Worm (Caenorhabditis elegans) whole organism, late embryonic: Measurements from ENCODE around the gene B0034.7.

Source experiments
- C08G9.2 ChIP-seq: sonication (generic microtip); optimal IDR thresholded peaks from 2 replicates; lab custom pipeline; 2016; ENCODE audit warnings: mild to moderate bottlenecking, missing genetic modification characterization, moderate library complexity, missing compliant biosample characterization
- F13H6.1 ChIP-seq: sonication (generic microtip); optimal IDR thresholded peaks from 2 replicates; lab custom pipeline; 2016; ENCODE audit warnings: missing genetic modification characterization, missing compliant biosample characterization
- K02D7.2 ChIP-seq: sonication (generic microtip); optimal IDR thresholded peaks from 2 replicates; lab custom pipeline; 2017; ENCODE audit warnings: mild to moderate bottlenecking, missing genetic modification characterization, missing compliant biosample characterization
- K09A11.1 ChIP-seq: sonication (generic microtip); optimal IDR thresholded peaks from 2 replicates; lab custom pipeline; 2017; ENCODE audit warnings: antibody characterized with exemption, mild to moderate bottlenecking, missing genetic modification characterization, missing compliant biosample characterization; ENCODE audit not compliant: insufficient read depth
- Y22D7AL.16 ChIP-seq: sonication (generic microtip); optimal IDR thresholded peaks from 2 replicates; lab custom pipeline; 2016; ENCODE audit warnings: missing genetic modification characterization, missing compliant biosample characterization
- ahr-1 ChIP-seq: sonication (generic microtip); optimal IDR thresholded peaks from 2 replicates; lab custom pipeline; 2016; ENCODE audit warnings: missing genetic modification characterization, missing compliant biosample characterization
- ceh-14 ChIP-seq: sonication (generic microtip); optimal IDR thresholded peaks from 2 replicates; lab custom pipeline; 2016; ENCODE audit warnings: missing genotype, missing genetic modification characterization, missing compliant biosample characterization
- ceh-18 ChIP-seq: sonication (generic microtip); optimal IDR thresholded peaks from 2 replicates; lab custom pipeline; 2016; ENCODE audit warnings: missing genetic modification characterization, missing compliant biosample characterization
- ceh-22 ChIP-seq: sonication (generic microtip); optimal IDR thresholded peaks from 2 replicates; lab custom pipeline; 2017; ENCODE audit warnings: missing biosample characterization, missing genetic modification characterization
- ceh-31 ChIP-seq: sonication (generic microtip); optimal IDR thresholded peaks from 2 replicates; lab custom pipeline; 2016; ENCODE audit warnings: missing genetic modification characterization, missing compliant biosample characterization
- ceh-34 ChIP-seq: sonication (generic microtip); optimal IDR thresholded peaks from 2 replicates; lab custom pipeline; 2016; ENCODE audit warnings: mild to moderate bottlenecking, missing genetic modification characterization, missing compliant biosample characterization
- ceh-45 ChIP-seq: fragments of 200-800 bp; sonication (Bioruptor generic); IDR thresholded peaks from 2 replicates; pipeline ENCODE4 v1.3.6; 2022; ENCODE audit warnings: missing genetic modification reagents, missing genetic modification characterization, missing compliant biosample characterization
- ceh-6 ChIP-seq: fragments of 200-800 bp; sonication (Bioruptor generic); optimal IDR thresholded peaks from 2 replicates; lab custom pipeline; 2018; ENCODE audit warnings: mild to moderate bottlenecking, missing genetic modification characterization, missing compliant biosample characterization
- dve-1 ChIP-seq: sonication (generic microtip); optimal IDR thresholded peaks from 2 replicates; lab custom pipeline; 2017; ENCODE audit warnings: antibody characterized with exemption, mild to moderate bottlenecking, missing genetic modification characterization, missing compliant biosample characterization
- elt-2 ChIP-seq: sonication (generic microtip); optimal IDR thresholded peaks from 2 replicates; lab custom pipeline; 2016; ENCODE audit warnings: missing genetic modification reagents, missing genetic modification characterization, missing compliant biosample characterization
- fax-1 ChIP-seq: sonication (generic microtip); optimal IDR thresholded peaks from 2 replicates; lab custom pipeline; 2016; ENCODE audit warnings: missing genotype, missing genetic modification characterization, missing compliant biosample characterization
- fkh-10 ChIP-seq: fragments of 150-350 bp; optimal IDR thresholded peaks from 2 replicates; lab custom pipeline; 2014; ENCODE audit warnings: missing biosample characterization, missing genetic modification reagents, missing genetic modification characterization
- gmeb-2 ChIP-seq: sonication (generic microtip); optimal IDR thresholded peaks from 2 replicates; lab custom pipeline; 2016; ENCODE audit warnings: missing genetic modification characterization, inconsistent platforms, missing compliant biosample characterization
- hlh-13 ChIP-seq: fragments of 200-800 bp; sonication (Bioruptor generic); optimal IDR thresholded peaks from 2 replicates; lab custom pipeline; 2018; ENCODE audit warnings: mild to moderate bottlenecking, missing genetic modification characterization, missing compliant biosample characterization
- hlh-6 ChIP-seq: sonication (generic microtip); optimal IDR thresholded peaks from 2 replicates; lab custom pipeline; 2016; ENCODE audit warnings: missing genotype, missing genetic modification characterization, missing compliant biosample characterization
- lim-6 ChIP-seq: sonication (generic microtip); optimal IDR thresholded peaks from 2 replicates; lab custom pipeline; 2016; ENCODE audit warnings: missing genetic modification characterization, missing compliant biosample characterization
- lin-11 ChIP-seq: fragments of 200-800 bp; sonication (Bioruptor generic); optimal IDR thresholded peaks from 2 replicates; lab custom pipeline; 2018; ENCODE audit warnings: mild to moderate bottlenecking, missing genetic modification characterization, missing compliant biosample characterization
- nhr-11 ChIP-seq: fragments of 150-350 bp; optimal IDR thresholded peaks from 2 replicates; lab custom pipeline; 2014; ENCODE audit warnings: missing biosample characterization, missing genetic modification characterization
- odd-2 ChIP-seq: sonication (generic microtip); optimal IDR thresholded peaks from 2 replicates; lab custom pipeline; 2017; ENCODE audit warnings: antibody characterized with exemption, mild to moderate bottlenecking, missing genetic modification characterization, missing compliant biosample characterization
- pag-3 ChIP-seq: sonication (generic microtip); optimal IDR thresholded peaks from 2 replicates; lab custom pipeline; 2016; ENCODE audit warnings: missing compliant biosample characterization, missing genetic modification characterization, borderline replicate concordance
- pat-9 ChIP-seq: fragments of 200-800 bp; sonication (Bioruptor generic); optimal IDR thresholded peaks from 2 replicates; lab custom pipeline; 2018; ENCODE audit warnings: mild to moderate bottlenecking, missing genetic modification characterization, moderate library complexity, missing compliant biosample characterization
- pha-4 ChIP-seq: fragments of 150-350 bp; optimal IDR thresholded peaks from 2 replicates; lab custom pipeline; 2018; ENCODE audit warnings: missing biosample characterization, missing genetic modification reagents, missing genetic modification characterization
- sox-4 ChIP-seq: sonication (generic microtip); optimal IDR thresholded peaks from 2 replicates; lab custom pipeline; 2017; ENCODE audit warnings: mild to moderate bottlenecking, missing genetic modification characterization, inconsistent platforms, missing compliant biosample characterization
- syd-9 ChIP-seq: sonication (generic microtip); optimal IDR thresholded peaks from 2 replicates; lab custom pipeline; 2016; ENCODE audit warnings: mild to moderate bottlenecking, missing genetic modification characterization, moderate library complexity, missing compliant biosample characterization
- tbx-7 ChIP-seq: sonication (generic microtip); optimal IDR thresholded peaks from 2 replicates; lab custom pipeline; 2016; ENCODE audit warnings: missing genotype, missing genetic modification characterization, missing compliant biosample characterization
- unc-42 ChIP-seq: sonication (generic microtip); optimal IDR thresholded peaks from 2 replicates; lab custom pipeline; 2016; ENCODE audit warnings: missing genotype, missing genetic modification characterization, missing compliant biosample characterization
- ztf-16 ChIP-seq: sonication (generic microtip); optimal IDR thresholded peaks from 2 replicates; lab custom pipeline; 2017; ENCODE audit warnings: missing genetic modification characterization, missing compliant biosample characterization

Gene B0034.7

DNA sequence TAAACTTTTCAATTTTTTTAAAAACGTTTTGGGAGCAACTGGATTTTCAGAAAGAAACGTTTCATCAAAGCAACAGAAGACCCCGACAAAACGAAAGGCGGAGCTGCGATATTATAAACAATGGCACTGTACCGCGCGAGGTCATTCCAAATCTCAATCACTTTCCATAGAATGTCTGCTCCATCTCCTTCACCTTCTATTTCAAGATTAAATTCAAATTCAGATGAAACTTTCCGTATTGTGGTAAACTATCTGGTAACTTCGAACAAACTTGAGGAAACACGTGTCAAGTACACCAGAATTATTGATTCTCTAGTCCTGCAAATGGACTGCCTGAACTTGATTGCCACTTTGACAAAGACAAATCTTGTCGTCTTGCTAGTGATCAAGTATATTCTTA is 20.6 kb upstream of the B0034.7 start, which contains the start of gene F28B12.6:
F28B12.6 (plus strand) TSS at position 49 of the 400 bp plus-strand sequence.
- no peak for TF ChIP-seq gmeb-2 (tag; lab: Kevin White, UChicago)
- TF ChIP-seq odd-2, result no peak
- TF ChIP-seq tbx-7 (tag; lab: Kevin White, UChicago), result no peak
- no peak for TF ChIP-seq ceh-14 (tag; lab: Kevin White, UChicago)
- TF ChIP-seq K09A11.1 (tag; lab: Kevin White, UChicago), result no peak
- no peak for TF ChIP-seq pha-4
- no peak for TF ChIP-seq K02D7.2 (tag; lab: Kevin White, UChicago)
- TF ChIP-seq lin-11 (tag; lab: Kevin White, UChicago), result no peak
- no peak for TF ChIP-seq nhr-11 (tag; lab: Kevin White, UChicago)
- TF ChIP-seq ahr-1, result no peak
- TF ChIP-seq hlh-13 (GFP tag; lab: Kevin White, UChicago), result no peak
- TF ChIP-seq ceh-34 (tag; lab: Kevin White, UChicago), result no peak
- no peak for TF ChIP-seq ceh-22 (tag; lab: Kevin White, UChicago)
- TF ChIP-seq F13H6.1 (tag; lab: Kevin White, UChicago), result no peak
- no peak for TF ChIP-seq dve-1
- no peak for TF ChIP-seq unc-42 (tag; lab: Kevin White, UChicago)
- TF ChIP-seq fkh-10 (GFP tag; lab: Kevin White, UChicago), result no peak
- TF ChIP-seq ceh-45, result no peak

ce11 chrII:5942593-5942992 is 18.8 kb upstream of the B0034.7 start, which contains the start of gene F28B12.1:
F28B12.1 (plus strand) TSS chrII:5942927.
- TF ChIP-seq ceh-18 (tag; lab: Kevin White, UChicago) (no peak), ceh-31 (tag; lab: Kevin White, UChicago) (peak; percentile 29), ztf-16 (tag; lab: Kevin White, UChicago) (no peak), unc-42 (tag; lab: Kevin White, UChicago) (peak; percentile 13), sox-4 (tag; lab: Kevin White, UChicago) (no peak), ceh-6 (GFP tag; lab: Kevin White, UChicago) (no peak), K09A11.1 (tag; lab: Kevin White, UChicago) (no peak), pag-3 (tag; lab: Kevin White, UChicago) (no peak), Y22D7AL.16 (tag; lab: Kevin White, UChicago) (no peak), lim-6 (tag; lab: Kevin White, UChicago) (no peak)
- TF ChIP-seq, all 69 proteins: peak for 2

ce11 chrII:5944268-5944667 is 17.1 kb upstream of the B0034.7 start, which contains the start of gene B0034.2:
B0034.2 (minus strand) TSS chrII:5944368.
- TF ChIP-seq gmeb-2 (tag; lab: Kevin White, UChicago), result no peak

- TF ChIP-seq pat-9 (tag; lab: Kevin White, UChicago), result no peak
- no peak for TF ChIP-seq fax-1 (tag; lab: Kevin White, UChicago)
- no peak for TF ChIP-seq syd-9
- no peak for TF ChIP-seq Y22D7AL.16 (tag; lab: Kevin White, UChicago)
- no peak for TF ChIP-seq C08G9.2 (tag; lab: Kevin White, UChicago)
- TF ChIP-seq pha-4, result no peak
- TF ChIP-seq ztf-16 (tag; lab: Kevin White, UChicago), result no peak
- TF ChIP-seq elt-2, result no peak
- no peak for TF ChIP-seq hlh-6
- TF ChIP-seq gmeb-2 (tag; lab: Kevin White, UChicago), result no peak
Observed at ce11 chrII:5945818-5946217, 15.6 kb upstream of the B0034.7 start.

- TF ChIP-seq fkh-10 (GFP tag; lab: Kevin White, UChicago), result no peak
Observed at ce11 chrII:5946438-5946837, 15.0 kb upstream of the B0034.7 start.
